Worm (Caenorhabditis elegans) whole organism, L4/young adult: Measurements from ENCODE around the gene F58A4.1.

Source experiments
- dao-5 ChIP-seq: sonication (generic microtip); optimal IDR thresholded peaks from 2 replicates; lab custom pipeline; 2016; ENCODE audit warnings: missing genotype, missing genetic modification characterization, moderate library complexity, missing compliant biosample characterization
- him-1 ChIP-seq: sonication (generic microtip); optimal IDR thresholded peaks from 2 replicates; lab custom pipeline; 2016; ENCODE audit warnings: missing genotype, missing genetic modification reagents, missing genetic modification characterization, missing compliant biosample characterization

ce11 chrIII:9639281-9640050, 41.2 kb downstream of the F58A4.1 start:
- TF ChIP-seq dao-5 (tag; lab: Kevin White, UChicago), result no peak
- TF ChIP-seq him-1, result no peak
